Worm (Caenorhabditis elegans): ENCODE measurements around the gene F14F8.8.

The F14F8.8 gene

ce11 chrV:16648317-16649018 is 23.6 kb downstream of the F14F8.8 start, which contains the start of gene W06G6.20 (continued):
- TF ChIP-seq madf-10 (tag; optimal IDR thresholded peaks at IDR 0.05): peak; percentile 3
- no peak for TF ChIP-seq lir-1 (GFP tag; conservative IDR thresholded peaks at IDR 0.05)
- no peak for TF ChIP-seq nhr-27 (tag; optimal IDR thresholded peaks at IDR 0.05)
- TF ChIP-seq ama-1 (optimal IDR thresholded peaks at IDR 0.05): no peak
- no peak for TF ChIP-seq ama-1 (GFP tag; optimal IDR thresholded peaks at IDR 0.05)
- TF ChIP-seq lsy-27 (tag; optimal IDR thresholded peaks at IDR 0.05; ENCODE audit: borderline replicate concordance, insufficient read depth): peak; percentile 22
- no peak for TF ChIP-seq ztf-22 (GFP tag; optimal IDR thresholded peaks at IDR 0.05)
- TF ChIP-seq F57A8.1 (GFP tag; optimal IDR thresholded peaks at IDR 0.05): no peak
- no peak for TF ChIP-seq zfh-2 (GFP tag; conservative IDR thresholded peaks at IDR 0.05)
- TF ChIP-seq ztf-28 (GFP tag; IDR thresholded peaks at IDR 0.05): no peak
- TF ChIP-seq bed-1 (GFP tag; IDR thresholded peaks at IDR 0.05): no peak
- TF ChIP-seq aptf-3 (GFP tag; IDR thresholded peaks at IDR 0.05): no peak
- no peak for TF ChIP-seq akir-1 (GFP tag; optimal IDR thresholded peaks at IDR 0.05)
- TF ChIP-seq attf-5 (GFP tag; optimal IDR thresholded peaks at IDR 0.05): no peak
- peak; percentile 10 for TF ChIP-seq lin-54 (GFP tag; optimal IDR thresholded peaks at IDR 0.05)
- no peak for TF ChIP-seq lsl-1 (GFP tag; optimal IDR thresholded peaks at IDR 0.05)
- no peak for TF ChIP-seq madf-6 (GFP tag; IDR thresholded peaks at IDR 0.05)
- no peak for TF ChIP-seq F37B4.10 (GFP tag; IDR thresholded peaks at IDR 0.05)
- TF ChIP-seq tbx-9 (tag; optimal IDR thresholded peaks at IDR 0.05; ENCODE audit: borderline replicate concordance): no peak
- TF ChIP-seq B0261.1 (tag; optimal IDR thresholded peaks at IDR 0.05): peak; percentile 75
- TF ChIP-seq Y79H2A.3 (GFP tag; conservative IDR thresholded peaks at IDR 0.05): no peak
- no peak for TF ChIP-seq mes-4 (tag; optimal IDR thresholded peaks at IDR 0.05)
- TF ChIP-seq sptf-2 (GFP tag; optimal IDR thresholded peaks at IDR 0.05): no peak
- no peak for TF ChIP-seq F33H1.4 (GFP tag; IDR thresholded peaks at IDR 0.05)
- no peak for TF ChIP-seq T26A5.8 (tag; optimal IDR thresholded peaks at IDR 0.05)
- peak; percentile 40 for TF ChIP-seq T07F8.4 (tag; optimal IDR thresholded peaks at IDR 0.05)
- TF ChIP-seq nhr-179 (tag; optimal IDR thresholded peaks at IDR 0.05): no peak
- no peak for TF ChIP-seq sdz-38 (tag; optimal IDR thresholded peaks at IDR 0.05)
- TF ChIP-seq snpc-3.4 (tag; optimal IDR thresholded peaks at IDR 0.05): peak; percentile 59
- TF ChIP-seq tbp1 (GFP tag; optimal IDR thresholded peaks at IDR 0.05): peak; percentile 90
- no peak for TF ChIP-seq B0336.3 (GFP tag; IDR thresholded peaks at IDR 0.05)
- TF ChIP-seq ztf-18 (tag; optimal IDR thresholded peaks at IDR 0.05): peak; percentile 37
- TF ChIP-seq ztf-6 (GFP tag; IDR thresholded peaks at IDR 0.05): no peak
- TF ChIP-seq ceh-100 (GFP tag; IDR thresholded peaks at IDR 0.05): 0 out of 2 replicates have a peak, but pooled peaks have one; percentile 9
- TF ChIP-seq snpc-4 (GFP tag; optimal IDR thresholded peaks at IDR 0.05): peak; percentile 44
- TF ChIP-seq snpc-4 (tag; optimal IDR thresholded peaks at IDR 0.05): peak in 3 of 4 experiments; percentile 29 to 85 (median 76)
- 0 out of 2 replicates have a peak, but pooled peaks have one; percentile 18 for TF ChIP-seq dox-1 (GFP tag; IDR thresholded peaks at IDR 0.05)
- no peak for TF ChIP-seq nfya-2 (GFP tag; IDR thresholded peaks at IDR 0.05)
- peak; percentile 71 for TF ChIP-seq rpc-1 (optimal IDR thresholded peaks at IDR 0.05)
- TF ChIP-seq rpc-1 (tag; optimal IDR thresholded peaks at IDR 0.05): peak; percentile 90
- TF ChIP-seq snpc-1.1 (tag; optimal IDR thresholded peaks at IDR 0.05; ENCODE audit: insufficient read depth): peak; percentile 75
- no peak for TF ChIP-seq cebp-1 (GFP tag; IDR thresholded peaks at IDR 0.05)
- peak; percentile 31 for TF ChIP-seq cebp-1 (tag; optimal IDR thresholded peaks at IDR 0.05)
- TF ChIP-seq hlh-12 (tag; optimal IDR thresholded peaks at IDR 0.05): no peak
- no peak for TF ChIP-seq ceh-27 (GFP tag; optimal IDR thresholded peaks at IDR 0.05)
- no peak for TF ChIP-seq K11D2.4 (GFP tag; IDR thresholded peaks at IDR 0.05)
- TF ChIP-seq sea-2 (GFP tag; IDR thresholded peaks at IDR 0.05): no peak
- no peak for TF ChIP-seq F57C9.4 (tag; optimal IDR thresholded peaks at IDR 0.05)
- TF ChIP-seq K12H6.12 (tag; optimal IDR thresholded peaks at IDR 0.05): no peak

Measured in whole organism, young adult.